Worm (Caenorhabditis elegans) whole organism, L4/young adult: Measurements from ENCODE around the gene sru-31.

Experiments used
- dao-5 ChIP-seq: sonication (generic microtip); optimal IDR thresholded peaks from 2 replicates; lab custom pipeline; 2016; ENCODE audit warnings: missing genotype, missing genetic modification characterization, moderate library complexity, missing compliant biosample characterization
- him-1 ChIP-seq: sonication (generic microtip); optimal IDR thresholded peaks from 2 replicates; lab custom pipeline; 2016; ENCODE audit warnings: missing genotype, missing genetic modification reagents, missing genetic modification characterization, missing compliant biosample characterization

DNA sequence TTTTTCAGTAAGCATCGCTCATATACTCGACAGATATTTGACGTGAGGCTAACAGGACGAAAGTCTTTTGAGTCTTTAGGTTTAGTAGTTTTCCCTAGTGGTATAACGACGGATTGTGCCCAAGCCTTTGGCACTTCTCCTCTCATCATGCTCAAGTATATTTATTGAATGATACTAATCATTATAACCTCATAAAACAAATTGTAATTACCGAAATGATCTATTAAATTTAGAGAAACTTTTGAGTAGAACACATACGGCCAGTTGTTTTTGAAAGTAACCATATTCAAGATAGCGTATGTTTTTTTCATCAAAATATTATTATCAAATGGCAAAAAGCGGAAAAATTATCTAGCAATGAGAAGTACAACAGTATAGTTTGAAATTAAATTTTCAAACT is 45.2 kb upstream of the sru-31 start:
- TF ChIP-seq dao-5 (tag; lab: Kevin White, UChicago) (no peak), him-1 (tag; lab: Kevin White, UChicago) (no peak)
